Worm (Caenorhabditis elegans) whole organism, L1 larva: Measurements from ENCODE around the gene K08D12.8.

Experiments used
- C16A3.4 ChIP-seq: fragments of 150-350 bp; optimal IDR thresholded peaks from 2 replicates; lab custom pipeline; 2014; ENCODE audit warnings: missing biosample characterization, missing genetic modification characterization
- C34B4.2 ChIP-seq: sonication (generic microtip); optimal IDR thresholded peaks from 2 replicates; lab custom pipeline; 2017; ENCODE audit warnings: mild to moderate bottlenecking, missing genetic modification characterization, missing compliant biosample characterization
- Y116A8C.19 ChIP-seq: sonication (generic microtip); optimal IDR thresholded peaks from 2 replicates; lab custom pipeline; 2016; ENCODE audit warnings: missing compliant biosample characterization, missing genetic modification characterization, borderline replicate concordance
- aha-1 ChIP-seq: fragments of 150-350 bp; optimal IDR thresholded peaks from 2 replicates; lab custom pipeline; 2014; ENCODE audit warnings: missing biosample characterization, missing genetic modification characterization
- alr-1 ChIP-seq: fragments of 200-800 bp; sonication (Bioruptor generic); optimal IDR thresholded peaks from 2 replicates; lab custom pipeline; 2018; ENCODE audit warnings: borderline replicate concordance, mild to moderate bottlenecking, missing genetic modification characterization, missing compliant biosample characterization
- aly-2 ChIP-seq: fragments of 150-350 bp; optimal IDR thresholded peaks from 2 replicates; lab custom pipeline; 2014; ENCODE audit warnings: missing biosample characterization, missing genetic modification characterization
- ama-1 ChIP-seq: fragments of 150-350 bp; optimal IDR thresholded peaks from 2 replicates; lab custom pipeline; 2014
- blmp-1 ChIP-seq: fragments of 150-350 bp; optimal IDR thresholded peaks from 2 replicates; lab custom pipeline; 2014; ENCODE audit warnings: missing biosample characterization, missing genetic modification characterization
- ceh-63 ChIP-seq: fragments of 200-800 bp; sonication (Bioruptor generic); optimal IDR thresholded peaks from 2 replicates; lab custom pipeline; 2018; ENCODE audit warnings: mild to moderate bottlenecking, missing genetic modification characterization, missing compliant biosample characterization
- ceh-8 ChIP-seq: fragments of 200-800 bp; sonication (Bioruptor generic); optimal IDR thresholded peaks from 2 replicates; lab custom pipeline; 2018; ENCODE audit warnings: mild to moderate bottlenecking, missing genetic modification characterization, moderate library complexity, missing compliant biosample characterization
- ceh-88 ChIP-seq: fragments of 200-800 bp; sonication (Bioruptor generic); IDR thresholded peaks from 2 replicates; pipeline ENCODE4 v1.3.6; 2022; ENCODE audit warnings: missing genetic modification characterization, missing compliant biosample characterization
- ceh-90 ChIP-seq: sonication (generic microtip); optimal IDR thresholded peaks from 2 replicates; lab custom pipeline; 2016; ENCODE audit warnings: missing genetic modification characterization, missing compliant biosample characterization
- ces-1 ChIP-seq: fragments of 150-350 bp; optimal IDR thresholded peaks from 2 replicates; lab custom pipeline; 2014; ENCODE audit warnings: missing biosample characterization, missing genetic modification reagents, missing genetic modification characterization
- dpl-1 ChIP-seq, 3 experiments: fragments of 150-350 bp in 2 of 3; sonication (generic microtip) in 1 of 3; optimal IDR thresholded peaks; 2 replicates each; lab custom pipeline; 2014 to 2017; ENCODE audit warnings: missing biosample characterization in 3 of 3, missing genetic modification characterization in 3 of 3, missing genetic modification reagents in 3 of 3
- dsc-1 ChIP-seq: sonication (generic microtip); optimal IDR thresholded peaks from 2 replicates; lab custom pipeline; 2016; ENCODE audit warnings: mild to moderate bottlenecking, missing genetic modification characterization, missing compliant biosample characterization
- efl-1 ChIP-seq, 4 experiments: fragments of 150-350 bp; optimal IDR thresholded peaks in 3 of 4; peaks in 1 of 4; 1 replicate in 1 of 4; 2 replicates in 3 of 4; lab custom pipeline; 2014; ENCODE audit warnings: missing biosample characterization in 2 of 4, missing genetic modification characterization in 2 of 4, missing genetic modification reagents in 2 of 4
- egl-13 ChIP-seq: sonication (generic microtip); optimal IDR thresholded peaks from 2 replicates; lab custom pipeline; 2016; ENCODE audit warnings: missing genotype, missing genetic modification reagents, missing genetic modification characterization, missing compliant biosample characterization
- egl-27 ChIP-seq, 2 experiments: fragments of 150-350 bp in 1 of 2; sonication (generic microtip); optimal IDR thresholded peaks; 3 replicates each; lab custom pipeline; 2017 to 2018; ENCODE audit warnings: missing biosample characterization in 2 of 2, missing genetic modification characterization in 2 of 2, missing genetic modification reagents in 2 of 2
- elt-3 ChIP-seq, 6 experiments: fragments of 150-350 bp in 1 of 6; sonication (generic microtip); optimal IDR thresholded peaks; 2 replicates each; lab custom pipeline; 2017 to 2018; ENCODE audit warnings: missing biosample characterization in 6 of 6, missing genetic modification characterization in 6 of 6, inconsistent platforms in 1 of 6
- ets-5 ChIP-seq: fragments of 200-800 bp; sonication (Bioruptor generic); IDR thresholded peaks from 2 replicates; pipeline ENCODE4 v1.3.6; 2022; ENCODE audit warnings: missing genetic modification characterization, missing compliant biosample characterization
- fkh-10 ChIP-seq: sonication (generic microtip); optimal IDR thresholded peaks from 2 replicates; lab custom pipeline; 2017; ENCODE audit warnings: missing biosample characterization, missing genetic modification reagents, missing genetic modification characterization
- fkh-4 ChIP-seq: sonication (generic microtip); optimal IDR thresholded peaks from 2 replicates; lab custom pipeline; 2016; ENCODE audit warnings: missing compliant biosample characterization, missing genetic modification characterization, borderline replicate concordance
- fkh-8 ChIP-seq: sonication (generic microtip); optimal IDR thresholded peaks from 2 replicates; lab custom pipeline; 2016; ENCODE audit warnings: mild to moderate bottlenecking, missing genetic modification characterization, missing compliant biosample characterization
- grh-1 ChIP-seq: fragments of 200-800 bp; sonication (Bioruptor generic); IDR thresholded peaks from 2 replicates; pipeline ENCODE4 v1.3.6; 2022; ENCODE audit warnings: missing genetic modification reagents, missing genetic modification characterization, missing compliant biosample characterization
- hlh-4 ChIP-seq: sonication (generic microtip); optimal IDR thresholded peaks from 2 replicates; lab custom pipeline; 2016; ENCODE audit warnings: mild to moderate bottlenecking, missing genetic modification characterization, missing compliant biosample characterization
- isw-1 ChIP-seq: fragments of 200-800 bp; sonication (Bioruptor generic); IDR thresholded peaks from 2 replicates; pipeline ENCODE4 v1.3.6; 2022; ENCODE audit warnings: missing genetic modification characterization, missing compliant biosample characterization
- lin-14 ChIP-seq: fragments of 200-800 bp; sonication (Bioruptor generic); optimal IDR thresholded peaks from 2 replicates; lab custom pipeline; 2018; ENCODE audit warnings: mild to moderate bottlenecking, missing genetic modification characterization, moderate library complexity, missing compliant biosample characterization
- lin-15B ChIP-seq: fragments of 150-350 bp; sonication (generic microtip); optimal IDR thresholded peaks from 3 replicates; lab custom pipeline; 2014; ENCODE audit warnings: missing biosample characterization, missing genetic modification characterization
- lin-35 ChIP-seq, 2 experiments: fragments of 150-350 bp; optimal IDR thresholded peaks; 2 replicates each; lab custom pipeline; 2014; ENCODE audit warnings: missing biosample characterization in 2 of 2, missing genetic modification characterization in 2 of 2, missing genetic modification reagents in 2 of 2
- lin-39 ChIP-seq: fragments of 150-350 bp; optimal IDR thresholded peaks from 2 replicates; lab custom pipeline; 2014; ENCODE audit warnings: missing biosample characterization, missing genetic modification reagents, missing genetic modification characterization
- lir-3 ChIP-seq: sonication (generic microtip); optimal IDR thresholded peaks from 2 replicates; lab custom pipeline; 2016; ENCODE audit warnings: mild to moderate bottlenecking, missing genetic modification characterization, moderate library complexity, missing compliant biosample characterization; ENCODE audit not compliant: poor library complexity
- mab-9 ChIP-seq: fragments of 200-800 bp; sonication (Bioruptor generic); IDR thresholded peaks from 2 replicates; pipeline ENCODE4 v1.3.6; 2022; ENCODE audit warnings: missing genetic modification reagents, missing genetic modification characterization, missing compliant biosample characterization
- mdl-1 ChIP-seq, 2 experiments: fragments of 150-350 bp; optimal IDR thresholded peaks; 2 replicates each; lab custom pipeline; 2014 to 2017; ENCODE audit warnings: missing biosample characterization in 2 of 2, missing genetic modification characterization in 2 of 2, inconsistent platforms in 1 of 2
- nhr-11 ChIP-seq: fragments of 150-350 bp; optimal IDR thresholded peaks from 2 replicates; lab custom pipeline; 2014; ENCODE audit warnings: missing biosample characterization, missing genetic modification characterization
- nhr-19 ChIP-seq: fragments of 200-800 bp; sonication (Bioruptor generic); conservative IDR thresholded peaks from 2 replicates; pipeline ENCODE4 v1.3.6; 2022; ENCODE audit warnings: missing genetic modification characterization, missing compliant biosample characterization
- nhr-28 ChIP-seq: fragments of 150-350 bp; optimal IDR thresholded peaks from 2 replicates; lab custom pipeline; 2014; ENCODE audit warnings: missing biosample characterization, missing genetic modification characterization
- nhr-47 ChIP-seq: sonication (generic microtip); optimal IDR thresholded peaks from 2 replicates; lab custom pipeline; 2016; ENCODE audit warnings: mild to moderate bottlenecking, missing genetic modification characterization, moderate library complexity, missing compliant biosample characterization
- nhr-76 ChIP-seq: sonication (generic microtip); optimal IDR thresholded peaks from 2 replicates; lab custom pipeline; 2017; ENCODE audit warnings: missing biosample characterization, missing genetic modification characterization
- nhr-77 ChIP-seq: fragments of 150-350 bp; optimal IDR thresholded peaks from 2 replicates; lab custom pipeline; 2014; ENCODE audit warnings: missing biosample characterization, missing genetic modification characterization
- nhr-84 ChIP-seq: sonication (generic microtip); optimal IDR thresholded peaks from 2 replicates; lab custom pipeline; 2017; ENCODE audit warnings: missing biosample characterization, missing genetic modification characterization
- nhr-90 ChIP-seq: sonication (generic microtip); optimal IDR thresholded peaks from 2 replicates; lab custom pipeline; 2016; ENCODE audit warnings: mild to moderate bottlenecking, missing genetic modification characterization, missing compliant biosample characterization; ENCODE audit not compliant: poor library complexity
- pax-3 ChIP-seq: fragments of 200-800 bp; sonication (Bioruptor generic); optimal IDR thresholded peaks from 2 replicates; lab custom pipeline; 2018; ENCODE audit warnings: mild to moderate bottlenecking, missing genetic modification characterization, moderate library complexity, missing compliant biosample characterization
- pqm-1 ChIP-seq: sonication (generic microtip); optimal IDR thresholded peaks from 3 replicates; lab custom pipeline; 2017; ENCODE audit warnings: missing biosample characterization, missing genetic modification characterization
- rnt-1 ChIP-seq: sonication (generic microtip); optimal IDR thresholded peaks from 2 replicates; lab custom pipeline; 2016; ENCODE audit warnings: mild to moderate bottlenecking, missing genetic modification characterization, moderate library complexity, missing compliant biosample characterization
- sup-37 ChIP-seq: fragments of 200-800 bp; sonication (Bioruptor generic); optimal IDR thresholded peaks from 2 replicates; lab custom pipeline; 2018; ENCODE audit warnings: mild to moderate bottlenecking, missing genetic modification characterization, missing compliant biosample characterization
- swsn-7 ChIP-seq: sonication (generic microtip); optimal IDR thresholded peaks from 2 replicates; lab custom pipeline; 2016; ENCODE audit warnings: missing genetic modification characterization, missing compliant biosample characterization
- tlp-1 ChIP-seq: fragments of 150-350 bp; optimal IDR thresholded peaks from 2 replicates; lab custom pipeline; 2014; ENCODE audit warnings: missing biosample characterization, missing genetic modification characterization
- unc-30 ChIP-seq: sonication (generic microtip); optimal IDR thresholded peaks from 2 replicates; lab custom pipeline; 2017; ENCODE audit warnings: missing biosample characterization, missing genetic modification characterization
- unc-86 ChIP-seq: sonication (generic microtip); optimal IDR thresholded peaks from 2 replicates; lab custom pipeline; 2016; ENCODE audit warnings: missing genetic modification characterization, missing compliant biosample characterization
- unc-98 ChIP-seq: fragments of 200-800 bp; sonication (Bioruptor generic); IDR thresholded peaks from 2 replicates; pipeline ENCODE4 v1.3.6; 2022; ENCODE audit warnings: missing genetic modification characterization, missing compliant biosample characterization
- vab-15 ChIP-seq: sonication (generic microtip); optimal IDR thresholded peaks from 2 replicates; lab custom pipeline; 2017; ENCODE audit warnings: missing genotype, mild to moderate bottlenecking, missing genetic modification characterization, missing compliant biosample characterization
- zip-4 ChIP-seq: fragments of 200-800 bp; sonication (Bioruptor generic); optimal IDR thresholded peaks from 2 replicates; lab custom pipeline; 2018; ENCODE audit warnings: mild to moderate bottlenecking, missing genetic modification characterization, moderate library complexity, missing compliant biosample characterization
- ztf-4 ChIP-seq: fragments of 150-350 bp; optimal IDR thresholded peaks from 2 replicates; lab custom pipeline; 2014; ENCODE audit warnings: missing biosample characterization, missing genetic modification characterization

Gene K08D12.8

DNA sequence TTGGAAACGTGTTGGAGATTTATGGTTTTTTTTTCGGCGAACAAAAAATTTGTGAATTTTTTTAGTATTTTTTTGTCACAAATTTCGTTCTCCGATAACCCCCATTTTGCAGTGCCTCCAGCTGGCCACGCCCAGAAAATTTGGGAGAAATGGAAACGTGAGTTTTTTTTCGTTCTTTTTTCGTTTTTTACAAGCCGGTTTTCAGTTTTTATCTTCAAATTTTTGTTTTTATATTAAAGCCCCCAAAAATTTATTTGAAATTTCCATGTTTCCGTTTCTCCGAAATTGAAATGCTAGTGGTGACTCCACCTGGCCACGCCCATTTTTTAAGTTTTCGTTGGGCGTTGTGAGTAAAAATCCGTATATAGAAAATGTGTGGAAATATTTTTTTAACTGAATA is 38.8 kb upstream of the K08D12.8 start:
- TF ChIP-seq nhr-28 (tag; lab: Kevin White, UChicago) (no peak), dsc-1 (tag; lab: Kevin White, UChicago) (peak; percentile 30), fkh-10 (no peak), mdl-1 (tag; optimal IDR thresholded peaks at IDR 0.05; lab: Kevin White, UChicago) (no peak), nhr-11 (tag; lab: Kevin White, UChicago) (no peak), egl-27 (tag; optimal IDR thresholded peaks at IDR 0.05; lab: Kevin White, UChicago) (no peak), hlh-4 (tag; lab: Kevin White, UChicago) (no peak), nhr-76 (tag; lab: Kevin White, UChicago) (no peak), nhr-47 (peak; percentile 43), tlp-1 (tag; lab: Kevin White, UChicago) (no peak), lin-15B (tag; lab: Kevin White, UChicago) (no peak), aly-2 (tag; lab: Kevin White, UChicago) (no peak), ces-1 (GFP tag; lab: Kevin White, UChicago) (no peak), sup-37 (GFP tag; lab: Kevin White, UChicago) (no peak), nhr-90 (tag; lab: Kevin White, UChicago) (peak; percentile 68), dpl-1 (GFP tag; optimal IDR thresholded peaks at IDR 0.05; lab: Kevin White, UChicago) (no peak), unc-30 (tag; lab: Kevin White, UChicago) (no peak), pax-3 (tag; lab: Kevin White, UChicago) (peak; percentile 33), unc-86 (no peak), aha-1 (no peak), nhr-19 (no peak), Y116A8C.19 (tag; lab: Kevin White, UChicago) (no peak), pqm-1 (tag; lab: Kevin White, UChicago) (no peak), isw-1 (0 out of 2 replicates have a peak, but pooled peaks have one; percentile 19), zip-4 (GFP tag; lab: Kevin White, UChicago) (no peak), fkh-8 (no peak), ama-1 (lab: Kevin White, UChicago) (no peak), lin-14 (no peak), nhr-84 (no peak), grh-1 (0 out of 2 replicates have a peak, but pooled peaks have one; percentile 29), efl-1 (optimal IDR thresholded peaks at IDR 0.05; lab: Kevin White, UChicago) (peak in 1 of 2 experiments; percentile 10), efl-1 (GFP tag; optimal IDR thresholded peaks at IDR 0.05 in 1 of 2; lab: Kevin White, UChicago) (no peak), ceh-90 (peak; percentile 50), ceh-63 (GFP tag; lab: Kevin White, UChicago) (no peak), rnt-1 (tag; lab: Kevin White, UChicago) (no peak), vab-15 (tag; lab: Kevin White, UChicago) (no peak), C34B4.2 (tag; lab: Kevin White, UChicago) (no peak), elt-3 (tag; optimal IDR thresholded peaks at IDR 0.05; lab: Kevin White, UChicago) (no peak), ets-5 (GFP tag; lab: Robert Waterston, UW) (no peak), lin-39 (tag; lab: Kevin White, UChicago) (no peak), ceh-88 (GFP tag; lab: Robert Waterston, UW) (no peak), egl-13 (tag; lab: Kevin White, UChicago) (peak; percentile 37), unc-98 (GFP tag; lab: Robert Waterston, UW) (peak; percentile 77), alr-1 (tag; lab: Kevin White, UChicago) (no peak), nhr-77 (tag; lab: Kevin White, UChicago) (no peak), fkh-4 (tag; lab: Kevin White, UChicago) (peak; percentile 44), ceh-8 (GFP tag; lab: Kevin White, UChicago) (no peak), C16A3.4 (no peak), lir-3 (tag; lab: Kevin White, UChicago) (peak; percentile 66), lin-35 (GFP tag; optimal IDR thresholded peaks at IDR 0.05; lab: Kevin White, UChicago) (no peak), blmp-1 (no peak), swsn-7 (tag; lab: Kevin White, UChicago) (peak; percentile 4), ztf-4 (tag; lab: Kevin White, UChicago) (no peak), mab-9 (GFP tag; lab: Robert Waterston, UW) (no peak)
